Worm (Caenorhabditis elegans) whole organism, midembryonic: Measurements from ENCODE around the gene B0252.11.

Experiments used
- med-1 ChIP-seq: sonication (generic microtip); optimal IDR thresholded peaks from 2 replicates; lab custom pipeline; 2017; ENCODE audit warnings: missing genetic modification characterization, mild to moderate bottlenecking, missing compliant biosample characterization, antibody characterized with exemption, missing genetic modification reagents; ENCODE audit not compliant: insufficient read depth
- ref-1 ChIP-seq: fragments of 200-800 bp; sonication (Bioruptor generic); conservative IDR thresholded peaks from 2 replicates; pipeline ENCODE4 v1.3.6; 2022; ENCODE audit warnings: missing genetic modification reagents, missing genetic modification characterization, missing compliant biosample characterization
- tab-1 ChIP-seq: fragments of 200-800 bp; sonication (Bioruptor generic); IDR thresholded peaks from 2 replicates; pipeline ENCODE4 v1.3.6; 2022; ENCODE audit warnings: missing genetic modification characterization, missing compliant biosample characterization
- ztf-23 ChIP-seq: fragments of 200-800 bp; sonication (Bioruptor generic); IDR thresholded peaks from 2 replicates; pipeline ENCODE4 v1.3.6; 2022; ENCODE audit warnings: missing genetic modification reagents, missing genetic modification characterization, missing compliant biosample characterization
- ztf-29 ChIP-seq: fragments of 200-800 bp; sonication (Bioruptor generic); IDR thresholded peaks from 2 replicates; pipeline ENCODE4 v1.3.6; 2022; ENCODE audit warnings: missing genetic modification reagents, missing genetic modification characterization, missing compliant biosample characterization

- no peak for TF ChIP-seq ztf-29 (GFP tag; lab: Robert Waterston, UW)
- TF ChIP-seq med-1 (GFP tag; lab: Kevin White, UChicago), result no peak
- no peak for TF ChIP-seq ztf-23 (GFP tag; lab: Robert Waterston, UW)
- no peak for TF ChIP-seq tab-1 (GFP tag; lab: Robert Waterston, UW)
- TF ChIP-seq ref-1, result no peak
Measured at ce11 chrII:6884568-6884967, 33.0 kb downstream of the B0252.11 start.
